Fruit fly (Drosophila melanogaster): ENCODE measurements around the gene CG14315.

CG14315 gene

dm6 chr3R:18198518-18199118, 40.1 kb downstream of the CG14315 start (continued):
- no peak for TF ChIP-seq CG3726 (GFP tag; IDR thresholded peaks at IDR 0.05)
- no peak for TF ChIP-seq pita (GFP tag; optimal IDR thresholded peaks at IDR 0.05)
- no peak for TF ChIP-seq dm (GFP tag; optimal IDR thresholded peaks at IDR 0.05)
- peak; percentile 7 for TF ChIP-seq HHEX (GFP tag; optimal IDR thresholded peaks at IDR 0.05)
- no peak for TF ChIP-seq HLH4C (GFP tag; IDR thresholded peaks at IDR 0.05; ENCODE audit: partially characterized antibody)
- TF ChIP-seq dan (GFP tag; IDR thresholded peaks at IDR 0.05): no peak
- no peak for TF ChIP-seq CG16815 (GFP tag; optimal IDR thresholded peaks at IDR 0.05)
- peak; percentile 54 for TF ChIP-seq NC2α (GFP tag; optimal IDR thresholded peaks at IDR 0.05)
- no peak for TF ChIP-seq CTCF (GFP tag; optimal IDR thresholded peaks at IDR 0.05)
- no peak for TF ChIP-seq CG30431 (GFP tag; optimal IDR thresholded peaks at IDR 0.05)
- no peak for TF ChIP-seq CG6254 (GFP tag; optimal IDR thresholded peaks at IDR 0.05)
- TF ChIP-seq Lim3 (GFP tag; IDR thresholded peaks at IDR 0.05): no peak
- TF ChIP-seq dysf (GFP tag; IDR thresholded peaks at IDR 0.05): no peak
- TF ChIP-seq CG10979 (tag; optimal IDR thresholded peaks at IDR 0.05): no peak
- TF ChIP-seq cato (GFP tag; optimal IDR thresholded peaks at IDR 0.05; ENCODE audit: borderline replicate concordance): no peak
- TF ChIP-seq CG15073 (GFP tag; optimal IDR thresholded peaks at IDR 0.05): no peak
- TF ChIP-seq lmd (GFP tag; IDR thresholded peaks at IDR 0.05): no peak
- peak; percentile 33 for TF ChIP-seq Meics (GFP tag; optimal IDR thresholded peaks at IDR 0.05)
- TF ChIP-seq CG18599 (GFP tag; optimal IDR thresholded peaks at IDR 0.05): peak; percentile 61
- TF ChIP-seq dmrt11E (tag; optimal IDR thresholded peaks at IDR 0.05): peak; percentile 39
- TF ChIP-seq mam (GFP tag; optimal IDR thresholded peaks at IDR 0.05): no peak
- TF ChIP-seq ci (GFP tag; IDR thresholded peaks at IDR 0.05): no peak
- peak; percentile 25 for TF ChIP-seq CG12391 (tag; optimal IDR thresholded peaks at IDR 0.05)
- peak in 1 of 3 experiments; percentile 19 for TF ChIP-seq lola (GFP tag; optimal IDR thresholded peaks at IDR 0.05)
- TF ChIP-seq Sry-δ (GFP tag; optimal IDR thresholded peaks at IDR 0.05): no peak
- TF ChIP-seq CG12769 (tag; optimal IDR thresholded peaks at IDR 0.05): peak; percentile 34
- TF ChIP-seq ttk (GFP tag; IDR thresholded peaks at IDR 0.05): no peak
- no peak for TF ChIP-seq CG3847 (GFP tag; IDR thresholded peaks at IDR 0.05)
- peak; percentile 9 for TF ChIP-seq CG10654 (GFP tag; optimal IDR thresholded peaks at IDR 0.05)
- no peak for TF ChIP-seq CG31388 (GFP tag; optimal IDR thresholded peaks at IDR 0.05)
- no peak for TF ChIP-seq rib (GFP tag; IDR thresholded peaks at IDR 0.05)
- no peak for TF ChIP-seq CG34422 (GFP tag; IDR thresholded peaks at IDR 0.05)
- peak; percentile 27 for TF ChIP-seq CG3163 (GFP tag; optimal IDR thresholded peaks at IDR 0.05)
- no peak for TF ChIP-seq ap (GFP tag; IDR thresholded peaks at IDR 0.05)
- no peak for TF ChIP-seq schlank (tag; optimal IDR thresholded peaks at IDR 0.05)
- no peak for TF ChIP-seq CG9215 (GFP tag; IDR thresholded peaks at IDR 0.05)
- TF ChIP-seq CG1602 (GFP tag; optimal IDR thresholded peaks at IDR 0.05): peak; percentile 4
- peak; percentile 52 for TF ChIP-seq CG31365 (tag; optimal IDR thresholded peaks at IDR 0.05)
- peak; percentile 47 for TF ChIP-seq zen (tag; optimal IDR thresholded peaks at IDR 0.05)
- TF ChIP-seq cwo (GFP tag; optimal IDR thresholded peaks at IDR 0.05): peak; percentile 63
- TF ChIP-seq ind (GFP tag; optimal IDR thresholded peaks at IDR 0.05): no peak
- no peak for TF ChIP-seq eve (GFP tag; optimal IDR thresholded peaks at IDR 0.05)
- no peak for TF ChIP-seq unc-4 (GFP tag; IDR thresholded peaks at IDR 0.05; ENCODE audit: partially characterized antibody)
- no peak for TF ChIP-seq MESR4 (GFP tag; optimal IDR thresholded peaks at IDR 0.05)
- TF ChIP-seq bsh (GFP tag; optimal IDR thresholded peaks at IDR 0.05): peak in 1 of 2 experiments; percentile 39
- TF ChIP-seq chif (GFP tag; optimal IDR thresholded peaks at IDR 0.05): no peak
- peak; percentile 41 for TF ChIP-seq CG13624 (GFP tag; optimal IDR thresholded peaks at IDR 0.05)
- no peak for TF ChIP-seq CG2712 (tag; optimal IDR thresholded peaks at IDR 0.05)
- TF ChIP-seq Sox100B (GFP tag; optimal IDR thresholded peaks at IDR 0.05): peak; percentile 56
- peak; percentile 30 for TF ChIP-seq Spps (tag; optimal IDR thresholded peaks at IDR 0.05)

Data from whole organism, embryonic.